Fruit fly (Drosophila melanogaster): ENCODE measurements around the gene cni.

dm6 chr2L:16320428-16320827 is 9.9 kb upstream of the cni start:
- TF ChIP-seq CG13204 (GFP tag; optimal IDR thresholded peaks at IDR 0.05) (no peak), EcR (GFP tag; optimal IDR thresholded peaks at IDR 0.05) (no peak), CG8159 (tag; optimal IDR thresholded peaks at IDR 0.05) (no peak), fd96Ca (GFP tag; IDR thresholded peaks at IDR 0.05) (no peak), CG8301 (tag; optimal IDR thresholded peaks at IDR 0.05) (no peak), CG9948 (tag; optimal IDR thresholded peaks at IDR 0.05) (no peak), D1 (tag; optimal IDR thresholded peaks at IDR 0.05) (no peak)

All from whole organism, pupa.